Fruit fly (Drosophila melanogaster) whole organism: ENCODE measurements around the gene Vta1.

Experiments used
- CG8478 ChIP-seq: fragments of >200 bp; optimal IDR thresholded peaks from 2 replicates; lab custom pipeline; 2018; ENCODE audit warnings: inconsistent platforms
- Dll ChIP-seq: fragments of >200 bp; optimal IDR thresholded peaks from 2 replicates; lab custom pipeline; 2017
- EcR ChIP-seq, 2 experiments: fragments of >200 bp; optimal IDR thresholded peaks; 2 replicates each; lab custom pipeline; 2017; ENCODE audit warnings: missing biosample characterization in 2 of 2, missing genetic modification characterization in 2 of 2, missing genetic modification reagents in 2 of 2
- pan ChIP-seq: fragments of >200 bp; optimal IDR thresholded peaks from 2 replicates; lab custom pipeline; 2017
- psq ChIP-seq: fragments of >200 bp; optimal IDR thresholded peaks from 2 replicates; lab custom pipeline; 2017
- usp ChIP-seq: fragments of >200 bp; optimal IDR thresholded peaks from 2 replicates; lab custom pipeline; 2017; ENCODE audit warnings: missing biosample characterization, missing genetic modification characterization, mixed read lengths

DNA sequence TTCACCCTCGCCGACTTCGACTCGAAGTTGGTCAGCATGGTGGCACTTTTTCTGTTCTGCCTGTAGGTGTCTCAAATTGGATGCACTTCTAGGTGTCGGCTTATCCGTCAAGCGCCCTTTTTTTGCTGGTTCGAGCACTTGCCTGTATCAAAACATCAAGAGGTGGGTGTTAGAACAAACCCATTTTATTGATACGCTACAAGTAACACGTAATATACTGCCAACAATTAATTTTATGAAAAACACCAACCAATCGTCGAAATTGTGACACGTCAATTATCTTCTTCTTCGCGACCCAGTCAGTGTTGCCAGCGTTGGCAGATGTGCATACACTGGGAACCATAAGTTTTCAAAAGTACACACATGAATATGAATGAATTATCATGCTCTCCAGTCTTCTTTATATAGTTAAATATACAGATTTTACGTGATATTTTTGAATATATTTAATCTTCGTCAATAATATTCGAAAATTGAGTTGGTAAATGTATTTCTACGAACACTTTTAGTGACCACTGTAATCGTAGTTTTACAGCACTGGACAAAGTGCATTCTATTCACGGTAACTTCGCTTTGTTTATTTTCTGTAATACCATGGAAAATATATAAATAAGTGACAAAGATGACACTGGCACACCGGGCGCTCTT is 7.7 kb downstream of the Vta1 start, which contains the start of the genes alphaCOP and CG13919:
- TF ChIP-seq usp (GFP tag; lab: Kevin White, UChicago): no peak
- TF ChIP-seq pan (lab: Kevin White, UChicago): no peak
- TF ChIP-seq CG8478 (lab: Kevin White, UChicago): no peak
- no peak for TF ChIP-seq psq (lab: Kevin White, UChicago)
- TF ChIP-seq EcR (GFP tag; optimal IDR thresholded peaks at IDR 0.05; lab: Kevin White, UChicago): no peak
- TF ChIP-seq Dll (lab: Kevin White, UChicago): no peak
